Worm (Caenorhabditis elegans) whole organism, L4 larva: ENCODE measurements around the gene C08B6.14.

Source experiments
- F37D6.2 ChIP-seq: sonication (generic microtip); optimal IDR thresholded peaks from 2 replicates; lab custom pipeline; 2016; ENCODE audit warnings: mild to moderate bottlenecking, missing genetic modification characterization, missing compliant biosample characterization
- Y48G9A.11 ChIP-seq: fragments of 200-800 bp; sonication (Bioruptor generic); IDR thresholded peaks from 2 replicates; pipeline ENCODE4 v1.3.6; 2022; ENCODE audit warnings: missing genetic modification reagents, missing genetic modification characterization, missing compliant biosample characterization
- Y5F2A.4 ChIP-seq: fragments of 200-800 bp; sonication (Bioruptor generic); optimal IDR thresholded peaks from 2 replicates; lab custom pipeline; 2018; ENCODE audit warnings: mild to moderate bottlenecking, missing genetic modification characterization, missing compliant biosample characterization
- ZK337.2 ChIP-seq: fragments of 200-800 bp; sonication (Bioruptor generic); IDR thresholded peaks from 2 replicates; pipeline ENCODE4 v1.3.6; 2022; ENCODE audit warnings: missing genetic modification reagents, missing genetic modification characterization, missing compliant biosample characterization
- aly-2 ChIP-seq: sonication (generic microtip); optimal IDR thresholded peaks from 2 replicates; lab custom pipeline; 2018; ENCODE audit warnings: missing biosample characterization, missing genetic modification characterization
- ama-1 ChIP-seq: fragments of 150-350 bp; optimal IDR thresholded peaks from 2 replicates; lab custom pipeline; 2014; ENCODE audit warnings: inconsistent platforms, mixed read lengths
- attf-4 ChIP-seq: sonication (generic microtip); optimal IDR thresholded peaks from 3 replicates; lab custom pipeline; 2017; ENCODE audit warnings: missing biosample characterization, missing genetic modification characterization
- ceh-20 ChIP-seq: fragments of 200-800 bp; sonication (Bioruptor generic); IDR thresholded peaks from 2 replicates; pipeline ENCODE4 v1.3.6; 2022; ENCODE audit warnings: missing genetic modification reagents, missing genetic modification characterization, missing compliant biosample characterization
- ceh-32 ChIP-seq: sonication (generic microtip); optimal IDR thresholded peaks from 2 replicates; lab custom pipeline; 2016; ENCODE audit warnings: mild to moderate bottlenecking, missing genetic modification characterization, missing compliant biosample characterization; ENCODE audit not compliant: poor library complexity
- daf-12 ChIP-seq: fragments of 150-350 bp; optimal IDR thresholded peaks from 2 replicates; lab custom pipeline; 2014; ENCODE audit warnings: missing biosample characterization, missing genetic modification reagents, missing genetic modification characterization
- daf-16 ChIP-seq, 3 experiments: sonication (generic microtip); optimal IDR thresholded peaks; 2 replicates each; lab custom pipeline; 2016 to 2017; ENCODE audit warnings: missing genetic modification characterization in 3 of 3, missing genetic modification reagents in 3 of 3, mild to moderate bottlenecking in 2 of 3, missing compliant biosample characterization in 2 of 3, missing biosample characterization in 1 of 3, moderate library complexity in 1 of 3
- dmd-6 ChIP-seq: fragments of 200-800 bp; sonication (Bioruptor generic); IDR thresholded peaks from 2 replicates; pipeline ENCODE4 v1.3.6; 2022; ENCODE audit warnings: missing genetic modification reagents, missing genetic modification characterization, missing compliant biosample characterization
- egl-27 ChIP-seq: sonication (generic microtip); optimal IDR thresholded peaks from 3 replicates; lab custom pipeline; 2017; ENCODE audit warnings: missing biosample characterization, missing genetic modification reagents, missing genetic modification characterization
- fkh-10 ChIP-seq: fragments of 150-350 bp; optimal IDR thresholded peaks from 2 replicates; lab custom pipeline; 2014; ENCODE audit warnings: missing biosample characterization, missing genetic modification reagents, missing genetic modification characterization
- fos-1 ChIP-seq: fragments of 150-350 bp; optimal IDR thresholded peaks from 2 replicates; lab custom pipeline; 2014; ENCODE audit warnings: missing biosample characterization, missing genetic modification characterization
- hif-1 ChIP-seq, 2 experiments: sonication (generic microtip); optimal IDR thresholded peaks; 2 replicates each; lab custom pipeline; 2016 to 2017; ENCODE audit warnings: missing compliant biosample characterization in 2 of 2, missing genetic modification characterization in 2 of 2, missing genetic modification reagents in 2 of 2, missing genotype in 2 of 2, mild to moderate bottlenecking in 1 of 2
- lin-15B ChIP-seq: fragments of 150-350 bp; sonication (generic microtip); optimal IDR thresholded peaks from 3 replicates; lab custom pipeline; 2014; ENCODE audit warnings: missing biosample characterization, missing genetic modification characterization
- lin-29 ChIP-seq: fragments of 200-800 bp; sonication (Bioruptor generic); IDR thresholded peaks from 2 replicates; pipeline ENCODE4 v1.3.6; 2022; ENCODE audit warnings: missing genetic modification reagents, missing genetic modification characterization, missing compliant biosample characterization
- lin-38 ChIP-seq: fragments of 200-800 bp; sonication (Bioruptor generic); IDR thresholded peaks from 2 replicates; pipeline ENCODE4 v1.3.6; 2022; ENCODE audit warnings: missing genetic modification reagents, missing genetic modification characterization, missing compliant biosample characterization
- lin-39 ChIP-seq: fragments of 150-350 bp; optimal IDR thresholded peaks from 2 replicates; lab custom pipeline; 2014; ENCODE audit warnings: missing biosample characterization, missing genetic modification reagents, missing genetic modification characterization
- lir-3 ChIP-seq: sonication (generic microtip); optimal IDR thresholded peaks from 2 replicates; lab custom pipeline; 2016; ENCODE audit warnings: mild to moderate bottlenecking, missing genetic modification characterization, missing compliant biosample characterization
- madf-5 ChIP-seq, 2 experiments: fragments of 200-800 bp; sonication (Bioruptor generic); IDR thresholded peaks; 2 replicates each; pipeline ENCODE4 v1.3.6; 2022; ENCODE audit warnings: missing compliant biosample characterization in 2 of 2, missing genetic modification characterization in 2 of 2
- mdt-29 ChIP-seq: fragments of 200-800 bp; sonication (Bioruptor generic); IDR thresholded peaks from 2 replicates; pipeline ENCODE4 v1.3.6; 2022; ENCODE audit warnings: missing genetic modification reagents, missing genetic modification characterization, missing compliant biosample characterization
- mxl-2 ChIP-seq: fragments of 200-800 bp; sonication (Bioruptor generic); conservative IDR thresholded peaks from 2 replicates; pipeline ENCODE4 v1.3.6; 2022; ENCODE audit warnings: missing genetic modification reagents, missing genetic modification characterization, missing compliant biosample characterization
- mxl-3 ChIP-seq: fragments of 200-800 bp; sonication (Bioruptor generic); optimal IDR thresholded peaks from 2 replicates; lab custom pipeline; 2018; ENCODE audit warnings: mild to moderate bottlenecking, missing genetic modification characterization, missing compliant biosample characterization
- nhr-10 ChIP-seq: fragments of 150-350 bp; optimal IDR thresholded peaks from 2 replicates; lab custom pipeline; 2014; ENCODE audit warnings: missing biosample characterization, missing genetic modification characterization
- nhr-11 ChIP-seq: fragments of 150-350 bp; optimal IDR thresholded peaks from 2 replicates; lab custom pipeline; 2014; ENCODE audit warnings: missing biosample characterization, missing genetic modification characterization
- nhr-25 ChIP-seq: sonication (generic microtip); optimal IDR thresholded peaks from 2 replicates; lab custom pipeline; 2017; ENCODE audit warnings: missing genetic modification characterization, mild to moderate bottlenecking, missing compliant biosample characterization, antibody characterized with exemption, moderate library complexity, borderline replicate concordance; ENCODE audit not compliant: insufficient read depth
- nhr-28 ChIP-seq: fragments of 150-350 bp; optimal IDR thresholded peaks from 2 replicates; lab custom pipeline; 2014; ENCODE audit warnings: missing biosample characterization, missing genetic modification characterization
- nhr-41 ChIP-seq: fragments of 200-800 bp; sonication (Bioruptor generic); IDR thresholded peaks from 2 replicates; pipeline ENCODE4 v1.3.6; 2022; ENCODE audit warnings: missing genetic modification reagents, missing genetic modification characterization, missing compliant biosample characterization
- nhr-42 ChIP-seq: fragments of 200-800 bp; sonication (Bioruptor generic); IDR thresholded peaks from 2 replicates; pipeline ENCODE4 v1.3.6; 2022; ENCODE audit warnings: missing genetic modification characterization, missing compliant biosample characterization
- nhr-77 ChIP-seq: fragments of 150-350 bp; optimal IDR thresholded peaks from 2 replicates; lab custom pipeline; 2014; ENCODE audit warnings: missing biosample characterization, missing genetic modification characterization
- rbr-2 ChIP-seq: sonication (generic microtip); optimal IDR thresholded peaks from 2 replicates; lab custom pipeline; 2016; ENCODE audit warnings: missing genotype, missing genetic modification characterization, missing compliant biosample characterization
- saeg-2 ChIP-seq: fragments of 200-800 bp; sonication (Bioruptor generic); IDR thresholded peaks from 2 replicates; pipeline ENCODE4 v1.3.6; 2022; ENCODE audit warnings: missing genetic modification reagents, missing genetic modification characterization, missing compliant biosample characterization
- skn-1 ChIP-seq: fragments of 150-350 bp; optimal IDR thresholded peaks from 2 replicates; lab custom pipeline; 2014; ENCODE audit warnings: missing biosample characterization, missing genetic modification characterization
- spr-3 ChIP-seq: fragments of 200-800 bp; sonication (Bioruptor generic); optimal IDR thresholded peaks from 2 replicates; lab custom pipeline; 2018; ENCODE audit warnings: mild to moderate bottlenecking, missing genetic modification characterization, missing compliant biosample characterization
- unc-62 ChIP-seq, 3 experiments: fragments of 150-350 bp in 1 of 3; sonication (generic microtip); optimal IDR thresholded peaks in 2 of 3; peaks in 1 of 3; 1 replicate in 1 of 3; 2 replicates in 2 of 3; lab custom pipeline; 2014 to 2017; ENCODE audit warnings: missing biosample characterization in 3 of 3, missing genetic modification characterization in 3 of 3, missing genetic modification reagents in 3 of 3, missing genotype in 1 of 3
- vab-7 ChIP-seq: fragments of 200-800 bp; sonication (Bioruptor generic); IDR thresholded peaks from 2 replicates; pipeline ENCODE4 v1.3.6; 2022; ENCODE audit warnings: missing genetic modification reagents, missing genetic modification characterization, missing compliant biosample characterization
- ztf-11 ChIP-seq: fragments of 150-350 bp; optimal IDR thresholded peaks from 2 replicates; lab custom pipeline; 2014; ENCODE audit warnings: missing biosample characterization, missing genetic modification characterization

C08B6.14 gene

ce11 chrV:10081636-10082035, 20.2 kb downstream of the C08B6.14 start, which contains the start of gene nhr-205:
Gene nhr-205, minus strand, starts transcription at chrV:10081776.
- no peak for TF ChIP-seq nhr-10 (tag; lab: Kevin White, UChicago)
- peak; percentile 89 for TF ChIP-seq nhr-77
- TF ChIP-seq nhr-28 (tag; lab: Kevin White, UChicago): peak; percentile 89
- TF ChIP-seq fos-1 (tag; lab: Kevin White, UChicago): no peak
- TF ChIP-seq daf-16 (GFP tag; optimal IDR thresholded peaks at IDR 0.05; lab: Kevin White, UChicago): no peak
- no peak for TF ChIP-seq daf-16 (tag; optimal IDR thresholded peaks at IDR 0.05; lab: Kevin White, UChicago)
- no peak for TF ChIP-seq spr-3
- TF ChIP-seq mxl-3 (GFP tag; lab: Kevin White, UChicago): no peak
- no peak for TF ChIP-seq daf-12 (tag; lab: Kevin White, UChicago)
- no peak for TF ChIP-seq fkh-10 (GFP tag; lab: Kevin White, UChicago)
- no peak for TF ChIP-seq ceh-20 (GFP tag; lab: Robert Waterston, UW)
- TF ChIP-seq, all 104 proteins: peak for 2

ce11 chrV:10080905-10081304, 20.9 kb downstream of the C08B6.14 start:
- TF ChIP-seq dmd-6 (GFP tag; lab: Robert Waterston, UW): no peak
- no peak for TF ChIP-seq saeg-2 (GFP tag; lab: Robert Waterston, UW)
- TF ChIP-seq madf-5 (GFP tag; IDR thresholded peaks at IDR 0.05; lab: Robert Waterston, UW): no peak
- no peak for TF ChIP-seq lir-3
- peak in 1 of 2 experiments; percentile 94 for TF ChIP-seq unc-62 (GFP tag; optimal IDR thresholded peaks at IDR 0.05 in 1 of 2; lab: Kevin White, UChicago)
- no peak for TF ChIP-seq unc-62 (tag; optimal IDR thresholded peaks at IDR 0.05; lab: Kevin White, UChicago)

ce11 chrV:10078244-10078643, 23.6 kb downstream of the C08B6.14 start, which contains the start of gene R04B5.1:
Gene R04B5.1, minus strand, starts transcription at chrV:10078344.
- TF ChIP-seq F37D6.2 (tag; lab: Kevin White, UChicago) (no peak), ztf-11 (no peak), mdt-29 (no peak)

ce11 chrV:10075441-10075840, 26.4 kb downstream of the C08B6.14 start, which contains the start of gene F57A8.7:
Gene F57A8.7, plus strand, starts transcription at chrV:10075741.
- TF ChIP-seq nhr-41 (no peak), unc-62 (GFP tag; optimal IDR thresholded peaks at IDR 0.05 in 1 of 2; lab: Kevin White, UChicago) (no peak), unc-62 (tag; optimal IDR thresholded peaks at IDR 0.05; lab: Kevin White, UChicago) (no peak), fkh-10 (GFP tag; lab: Kevin White, UChicago) (no peak), aly-2 (tag; lab: Kevin White, UChicago) (no peak), nhr-25 (no peak), ama-1 (no peak), nhr-11 (tag; lab: Kevin White, UChicago) (no peak), ceh-32 (tag; lab: Kevin White, UChicago) (no peak), ZK337.2 (GFP tag; lab: Robert Waterston, UW) (no peak), vab-7 (GFP tag; lab: Robert Waterston, UW) (no peak), nhr-42 (GFP tag; lab: Robert Waterston, UW) (no peak), lin-15B (tag; lab: Kevin White, UChicago) (no peak), Y5F2A.4 (GFP tag; lab: Kevin White, UChicago) (no peak), Y48G9A.11 (no peak), madf-5 (GFP tag; IDR thresholded peaks at IDR 0.05; lab: Robert Waterston, UW) (no peak), ceh-20 (GFP tag; lab: Robert Waterston, UW) (no peak), nhr-28 (tag; lab: Kevin White, UChicago) (no peak), hif-1 (tag; optimal IDR thresholded peaks at IDR 0.05; lab: Kevin White, UChicago) (no peak)

ce11 chrV:10073793-10074192, 28.0 kb downstream of the C08B6.14 start, which contains the start of gene F57A8.6:
Gene F57A8.6, minus strand, starts transcription at chrV:10073893.
- TF ChIP-seq mxl-2 (GFP tag; lab: Robert Waterston, UW) (no peak), skn-1 (tag; lab: Kevin White, UChicago) (no peak), spr-3 (no peak), ceh-32 (tag; lab: Kevin White, UChicago) (no peak), lin-39 (tag; lab: Kevin White, UChicago) (no peak), egl-27 (tag; lab: Kevin White, UChicago) (no peak), unc-62 (GFP tag; optimal IDR thresholded peaks at IDR 0.05 in 1 of 2; lab: Kevin White, UChicago) (no peak), unc-62 (tag; optimal IDR thresholded peaks at IDR 0.05; lab: Kevin White, UChicago) (no peak), rbr-2 (tag; lab: Kevin White, UChicago) (no peak), attf-4 (no peak), lin-29 (GFP tag; lab: Robert Waterston, UW) (no peak), nhr-28 (tag; lab: Kevin White, UChicago) (no peak), nhr-25 (no peak), nhr-41 (no peak), lin-38 (GFP tag; lab: Robert Waterston, UW) (no peak)
